Worm (Caenorhabditis elegans) whole organism, midembryonic: ENCODE measurements around the gene Y54G2A.73.

ENCODE experiments used
- T22C8.4 ChIP-seq: fragments of 200-800 bp; sonication (Bioruptor generic); IDR thresholded peaks from 2 replicates; pipeline ENCODE4 v1.3.6; 2022; ENCODE audit warnings: missing genetic modification characterization, missing compliant biosample characterization
- flt-1 ChIP-seq: fragments of 200-800 bp; sonication (Bioruptor generic); IDR thresholded peaks from 2 replicates; pipeline ENCODE4 v1.3.6; 2022; ENCODE audit warnings: missing genetic modification characterization, missing compliant biosample characterization
- med-1 ChIP-seq: sonication (generic microtip); optimal IDR thresholded peaks from 2 replicates; lab custom pipeline; 2017; ENCODE audit warnings: missing genetic modification characterization, mild to moderate bottlenecking, missing compliant biosample characterization, antibody characterized with exemption, missing genetic modification reagents; ENCODE audit not compliant: insufficient read depth
- tab-1 ChIP-seq: fragments of 200-800 bp; sonication (Bioruptor generic); IDR thresholded peaks from 2 replicates; pipeline ENCODE4 v1.3.6; 2022; ENCODE audit warnings: missing genetic modification characterization, missing compliant biosample characterization
- ztf-23 ChIP-seq: fragments of 200-800 bp; sonication (Bioruptor generic); IDR thresholded peaks from 2 replicates; pipeline ENCODE4 v1.3.6; 2022; ENCODE audit warnings: missing genetic modification reagents, missing genetic modification characterization, missing compliant biosample characterization
- ztf-29 ChIP-seq: fragments of 200-800 bp; sonication (Bioruptor generic); IDR thresholded peaks from 2 replicates; pipeline ENCODE4 v1.3.6; 2022; ENCODE audit warnings: missing genetic modification reagents, missing genetic modification characterization, missing compliant biosample characterization

- peak; percentile 50; the same call in 1 of the 2 replicates for TF ChIP-seq flt-1 (GFP tag; lab: Robert Waterston, UW)
- TF ChIP-seq T22C8.4 = no peak
- TF ChIP-seq ztf-23 = no peak
- TF ChIP-seq med-1 (GFP tag; lab: Kevin White, UChicago) = no peak
- no peak for TF ChIP-seq ztf-29 (GFP tag; lab: Robert Waterston, UW)
- 0 out of 2 replicates have a peak, but pooled peaks have one; percentile 35 for TF ChIP-seq tab-1 (GFP tag; lab: Robert Waterston, UW)
Observed at ce11 chrIV:2993278-2993899, 15.3 kb downstream of the Y54G2A.73 start.
